Worm (Caenorhabditis elegans): ENCODE results near the gene W02F12.8.

Gene W02F12.8

ce11 chrV:6704482-6704881 is 9.9 kb upstream of the W02F12.8 start:
- TF ChIP-seq nhr-67 (tag; optimal IDR thresholded peaks at IDR 0.05) (no peak), elt-1 (tag; optimal IDR thresholded peaks at IDR 0.05) (no peak), ceh-16 (tag; optimal IDR thresholded peaks at IDR 0.05) (no peak), aly-2 (tag; optimal IDR thresholded peaks at IDR 0.05) (no peak), mml-1 (tag; optimal IDR thresholded peaks at IDR 0.05) (no peak), lin-39 (tag; optimal IDR thresholded peaks at IDR 0.05) (no peak), fos-1 (tag; optimal IDR thresholded peaks at IDR 0.05) (no peak), nhr-23 (tag; optimal IDR thresholded peaks at IDR 0.05) (no peak), nhr-11 (tag; optimal IDR thresholded peaks at IDR 0.05) (no peak), fkh-10 (GFP tag; optimal IDR thresholded peaks at IDR 0.05) (no peak), egl-27 (tag; optimal IDR thresholded peaks at IDR 0.05) (no peak), ceh-82 (tag; optimal IDR thresholded peaks at IDR 0.05) (no peak), ztf-4 (tag; optimal IDR thresholded peaks at IDR 0.05) (no peak), daf-12 (tag; optimal IDR thresholded peaks at IDR 0.05) (no peak), snpc-4 (tag; optimal IDR thresholded peaks at IDR 0.05) (no peak), ceh-9 (tag; optimal IDR thresholded peaks at IDR 0.05) (no peak), pha-4 (tag; optimal IDR thresholded peaks at IDR 0.05) (no peak), ama-1 (optimal IDR thresholded peaks at IDR 0.05) (no peak), skn-1 (tag; optimal IDR thresholded peaks at IDR 0.05) (no peak)

ce11 chrV:6702692-6703091 is 8.1 kb upstream of the W02F12.8 start, which contains the start of gene era-1:
Gene era-1 (plus strand): TSS chrV:6703057.
- TF ChIP-seq lin-15B (tag; optimal IDR thresholded peaks at IDR 0.05) (no peak), fkh-10 (GFP tag; optimal IDR thresholded peaks at IDR 0.05) (no peak), nhr-43 (tag; optimal IDR thresholded peaks at IDR 0.05; ENCODE audit: poor library complexity, severe bottlenecking) (no peak), fkh-2 (tag; optimal IDR thresholded peaks at IDR 0.05) (no peak)

ce11 chrV:6699833-6700232 is 5.3 kb upstream of the W02F12.8 start:
- no peak for TF ChIP-seq nhr-237 (tag; optimal IDR thresholded peaks at IDR 0.05)
- TF ChIP-seq ceh-9 (tag; optimal IDR thresholded peaks at IDR 0.05), result no peak
- no peak for TF ChIP-seq zag-1 (tag; optimal IDR thresholded peaks at IDR 0.05)
- no peak for TF ChIP-seq fkh-10 (GFP tag; optimal IDR thresholded peaks at IDR 0.05)
- TF ChIP-seq unc-62 (GFP tag; optimal IDR thresholded peaks at IDR 0.05), result no peak
- no peak for TF ChIP-seq nhr-77 (tag; optimal IDR thresholded peaks at IDR 0.05)
- no peak for TF ChIP-seq nfya-1 (tag; optimal IDR thresholded peaks at IDR 0.05; ENCODE audit: insufficient read depth)
- no peak for TF ChIP-seq sea-2 (GFP tag; optimal IDR thresholded peaks at IDR 0.05)
- TF ChIP-seq pqm-1 (tag; optimal IDR thresholded peaks at IDR 0.05), result no peak
- no peak for TF ChIP-seq aly-2 (tag; optimal IDR thresholded peaks at IDR 0.05)
- TF ChIP-seq daf-12 (tag; optimal IDR thresholded peaks at IDR 0.05), result no peak
- TF ChIP-seq hmg-11 (tag; optimal IDR thresholded peaks at IDR 0.05), result no peak
- TF ChIP-seq ztf-4 (tag; optimal IDR thresholded peaks at IDR 0.05), result no peak
- TF ChIP-seq ztf-11 (tag; optimal IDR thresholded peaks at IDR 0.05), result no peak
- TF ChIP-seq egl-27 (tag; optimal IDR thresholded peaks at IDR 0.05), result no peak
- no peak for TF ChIP-seq elt-1 (tag; optimal IDR thresholded peaks at IDR 0.05)
- no peak for TF ChIP-seq ceh-16 (tag; optimal IDR thresholded peaks at IDR 0.05)
- TF ChIP-seq nhr-67 (tag; optimal IDR thresholded peaks at IDR 0.05), result no peak
- no peak for TF ChIP-seq elt-2 (tag; optimal IDR thresholded peaks at IDR 0.05)

- TF ChIP-seq nfya-1 (tag; optimal IDR thresholded peaks at IDR 0.05; ENCODE audit: insufficient read depth) (no peak), ama-1 (optimal IDR thresholded peaks at IDR 0.05) (no peak), nhr-25 (tag; optimal IDR thresholded peaks at IDR 0.05) (peak; percentile 1), zag-1 (tag; optimal IDR thresholded peaks at IDR 0.05) (no peak), lsy-12 (tag; optimal IDR thresholded peaks at IDR 0.05) (no peak), unc-62 (GFP tag; optimal IDR thresholded peaks at IDR 0.05) (no peak), R02D3.7 (tag; optimal IDR thresholded peaks at IDR 0.05) (no peak), ztf-4 (tag; optimal IDR thresholded peaks at IDR 0.05) (no peak), egl-27 (tag; optimal IDR thresholded peaks at IDR 0.05) (no peak), ceh-82 (tag; optimal IDR thresholded peaks at IDR 0.05) (no peak), nhr-77 (tag; optimal IDR thresholded peaks at IDR 0.05) (no peak), fkh-10 (GFP tag; optimal IDR thresholded peaks at IDR 0.05) (no peak), ceh-16 (tag; optimal IDR thresholded peaks at IDR 0.05) (no peak), nhr-43 (tag; optimal IDR thresholded peaks at IDR 0.05; ENCODE audit: poor library complexity, severe bottlenecking) (peak; percentile 31), nhr-76 (tag; optimal IDR thresholded peaks at IDR 0.05) (no peak)
Measured at ce11 chrV:6699021-6699420, 4.5 kb upstream of the W02F12.8 start.
